Fruit fly (Drosophila melanogaster): ENCODE measurements around the gene SclB.

dm6 chr2L:16796104-16796645, 41.6 kb upstream of the SclB start, which contains the start of gene Ugt37E1:
- TF ChIP-seq Sin3A (optimal IDR thresholded peaks at IDR 0.05) (no peak), psq (optimal IDR thresholded peaks at IDR 0.05) (no peak)
